Worm (Caenorhabditis elegans) whole organism, early embryonic: ENCODE measurements around the gene inx-6.

ENCODE experiments used
- B0310.2 ChIP-seq: sonication (generic microtip); optimal IDR thresholded peaks from 2 replicates; lab custom pipeline; 2016; ENCODE audit warnings: mild to moderate bottlenecking, missing genetic modification characterization, missing compliant biosample characterization
- F13C5.2 ChIP-seq: sonication (generic microtip); optimal IDR thresholded peaks from 2 replicates; lab custom pipeline; 2017; ENCODE audit warnings: mild to moderate bottlenecking, missing genetic modification characterization, inconsistent platforms, missing compliant biosample characterization
- ama-1 ChIP-seq: fragments of 150-350 bp; optimal IDR thresholded peaks from 2 replicates; lab custom pipeline; 2014
- flt-1 ChIP-seq: fragments of 200-800 bp; sonication (Bioruptor generic); IDR thresholded peaks from 2 replicates; pipeline ENCODE4 v1.3.6; 2022; ENCODE audit warnings: missing genetic modification characterization, missing compliant biosample characterization
- hmbx-1 ChIP-seq: sonication (generic microtip); optimal IDR thresholded peaks from 2 replicates; lab custom pipeline; 2016; ENCODE audit warnings: mild to moderate bottlenecking, missing genetic modification characterization, missing compliant biosample characterization
- hnd-1 ChIP-seq: sonication (generic microtip); optimal IDR thresholded peaks from 2 replicates; lab custom pipeline; 2016; ENCODE audit warnings: missing genetic modification characterization, missing compliant biosample characterization
- pes-1 ChIP-seq: fragments of 200-800 bp; sonication (Bioruptor generic); IDR thresholded peaks from 2 replicates; pipeline ENCODE4 v1.3.6; 2022; ENCODE audit warnings: missing genetic modification reagents, missing genetic modification characterization, missing compliant biosample characterization
- tbx-11 ChIP-seq: fragments of 200-800 bp; sonication (Bioruptor generic); IDR thresholded peaks from 2 replicates; pipeline ENCODE4 v1.3.6; 2022; ENCODE audit warnings: missing genetic modification characterization, missing compliant biosample characterization

DNA sequence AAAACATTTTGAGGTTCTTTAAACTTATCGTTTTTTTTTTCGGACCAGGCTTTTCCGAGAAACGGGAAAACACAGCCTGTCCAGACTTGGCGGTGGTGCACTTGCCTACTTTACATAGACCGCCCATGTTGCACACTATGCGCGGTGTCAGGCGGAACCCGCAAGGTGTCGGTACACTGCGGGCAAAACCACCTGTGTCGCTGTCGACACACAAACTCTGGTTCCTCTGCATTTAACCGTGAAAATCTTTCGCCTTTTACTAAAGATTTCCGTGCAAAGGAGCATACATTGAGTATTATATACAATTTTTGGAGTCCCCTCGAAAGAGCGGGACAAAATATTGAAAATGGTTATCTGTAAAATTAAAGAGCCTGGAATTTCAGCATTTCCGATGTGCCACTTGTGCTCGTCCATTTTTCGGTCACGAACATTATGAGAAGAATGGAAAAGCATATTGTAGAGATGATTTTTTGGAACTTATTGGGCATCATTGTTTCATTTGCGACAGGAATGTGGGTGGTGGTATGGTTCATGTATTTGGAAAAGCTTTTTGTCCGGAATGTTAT is 49.1 kb downstream of the inx-6 start:
- no peak for TF ChIP-seq B0310.2 (tag; lab: Kevin White, UChicago)
- TF ChIP-seq hnd-1: no peak
- no peak for TF ChIP-seq pes-1 (GFP tag; lab: Robert Waterston, UW)
- TF ChIP-seq ama-1 (lab: Kevin White, UChicago): no peak
- TF ChIP-seq hmbx-1: no peak
- no peak for TF ChIP-seq flt-1 (GFP tag; lab: Robert Waterston, UW)
- no peak for TF ChIP-seq tbx-11 (GFP tag; lab: Robert Waterston, UW)
- TF ChIP-seq F13C5.2 (tag; lab: Kevin White, UChicago): no peak
